Worm (Caenorhabditis elegans) whole organism, L4 larva: ENCODE results near the gene F19C6.5.
A peak's percentile ranks its signal among the peaks of the same experiment; 100 is the strongest.

Experiments used
- D1046.2 ChIP-seq: fragments of 200-800 bp; sonication (Bioruptor generic); IDR thresholded peaks from 2 replicates; pipeline ENCODE4 v1.3.6; 2022; ENCODE audit warnings: missing genetic modification characterization, missing compliant biosample characterization
- R02D3.7 ChIP-seq: fragments of 150-350 bp; sonication (generic microtip); optimal IDR thresholded peaks from 3 replicates; lab custom pipeline; 2014; ENCODE audit warnings: missing biosample characterization, missing genetic modification characterization
- Y48G9A.11 ChIP-seq: fragments of 200-800 bp; sonication (Bioruptor generic); IDR thresholded peaks from 2 replicates; pipeline ENCODE4 v1.3.6; 2022; ENCODE audit warnings: missing genetic modification reagents, missing genetic modification characterization, missing compliant biosample characterization
- ZK337.2 ChIP-seq: fragments of 200-800 bp; sonication (Bioruptor generic); IDR thresholded peaks from 2 replicates; pipeline ENCODE4 v1.3.6; 2022; ENCODE audit warnings: missing genetic modification reagents, missing genetic modification characterization, missing compliant biosample characterization
- aha-1 ChIP-seq: fragments of 150-350 bp; peaks from one replicate; lab custom pipeline; 2014; ENCODE audit warnings: missing biosample characterization, missing genetic modification characterization
- ceh-20 ChIP-seq: fragments of 200-800 bp; sonication (Bioruptor generic); IDR thresholded peaks from 2 replicates; pipeline ENCODE4 v1.3.6; 2022; ENCODE audit warnings: missing genetic modification reagents, missing genetic modification characterization, missing compliant biosample characterization
- ceh-28 ChIP-seq: fragments of 150-350 bp; optimal IDR thresholded peaks from 2 replicates; lab custom pipeline; 2014; ENCODE audit warnings: missing biosample characterization, missing genetic modification reagents, missing genetic modification characterization
- ces-1 ChIP-seq: fragments of 150-350 bp; sonication (generic microtip); optimal IDR thresholded peaks from 4 replicates; lab custom pipeline; 2014; ENCODE audit warnings: missing biosample characterization, missing genetic modification reagents, missing genetic modification characterization
- ctbp-1 ChIP-seq: fragments of 200-800 bp; sonication (Bioruptor generic); IDR thresholded peaks from 2 replicates; pipeline ENCODE4 v1.3.6; 2022; ENCODE audit warnings: missing genetic modification reagents, missing genetic modification characterization, missing compliant biosample characterization
- daf-16 ChIP-seq, 3 experiments: sonication (generic microtip); optimal IDR thresholded peaks; 2 replicates each; lab custom pipeline; 2016 to 2017; ENCODE audit warnings: missing genetic modification characterization in 3 of 3, missing genetic modification reagents in 3 of 3, mild to moderate bottlenecking in 2 of 3, missing compliant biosample characterization in 2 of 3, missing biosample characterization in 1 of 3, moderate library complexity in 1 of 3
- duxl-1 ChIP-seq: sonication (generic microtip); optimal IDR thresholded peaks from 2 replicates; lab custom pipeline; 2016; ENCODE audit warnings: mild to moderate bottlenecking, missing genetic modification characterization, moderate library complexity, missing compliant biosample characterization; ENCODE audit not compliant: poor library complexity
- dve-1 ChIP-seq: sonication (generic microtip); optimal IDR thresholded peaks from 2 replicates; lab custom pipeline; 2017; ENCODE audit warnings: antibody characterized with exemption, mild to moderate bottlenecking, missing genetic modification characterization, missing compliant biosample characterization; ENCODE audit not compliant: insufficient read depth
- egl-27 ChIP-seq: sonication (generic microtip); optimal IDR thresholded peaks from 3 replicates; lab custom pipeline; 2017; ENCODE audit warnings: missing biosample characterization, missing genetic modification reagents, missing genetic modification characterization
- egl-43 ChIP-seq: fragments of 200-800 bp; sonication (Bioruptor generic); IDR thresholded peaks from 2 replicates; pipeline ENCODE4 v1.3.6; 2022; ENCODE audit warnings: missing genetic modification reagents, missing genetic modification characterization, missing compliant biosample characterization
- fkh-10 ChIP-seq: fragments of 150-350 bp; optimal IDR thresholded peaks from 2 replicates; lab custom pipeline; 2014; ENCODE audit warnings: missing biosample characterization, missing genetic modification reagents, missing genetic modification characterization
- hif-1 ChIP-seq, 2 experiments: sonication (generic microtip); optimal IDR thresholded peaks; 2 replicates each; lab custom pipeline; 2016 to 2017; ENCODE audit warnings: missing compliant biosample characterization in 2 of 2, missing genetic modification characterization in 2 of 2, missing genetic modification reagents in 2 of 2, missing genotype in 2 of 2, mild to moderate bottlenecking in 1 of 2
- hlh-11 ChIP-seq: fragments of 200-800 bp; sonication (Bioruptor generic); optimal IDR thresholded peaks from 2 replicates; lab custom pipeline; 2018; ENCODE audit warnings: mild to moderate bottlenecking, missing genetic modification characterization, missing compliant biosample characterization
- hlh-30 ChIP-seq: sonication (generic microtip); optimal IDR thresholded peaks from 2 replicates; lab custom pipeline; 2017; ENCODE audit warnings: antibody characterized with exemption, mild to moderate bottlenecking, missing genetic modification characterization, missing compliant biosample characterization; ENCODE audit not compliant: insufficient read depth
- hmg-1.1 ChIP-seq: fragments of 200-800 bp; sonication (Bioruptor generic); IDR thresholded peaks from 2 replicates; pipeline ENCODE4 v1.3.6; 2022; ENCODE audit warnings: missing genetic modification reagents, missing genetic modification characterization, missing compliant biosample characterization
- jun-1 ChIP-seq: fragments of 150-350 bp; optimal IDR thresholded peaks from 2 replicates; lab custom pipeline; 2014; ENCODE audit warnings: missing biosample characterization, missing genetic modification reagents, missing genetic modification characterization
- lim-7 ChIP-seq: fragments of 200-800 bp; sonication (Bioruptor generic); IDR thresholded peaks from 2 replicates; pipeline ENCODE4 v1.3.6; 2022; ENCODE audit warnings: missing genetic modification characterization, missing compliant biosample characterization
- lin-29 ChIP-seq: fragments of 200-800 bp; sonication (Bioruptor generic); IDR thresholded peaks from 2 replicates; pipeline ENCODE4 v1.3.6; 2022; ENCODE audit warnings: missing genetic modification reagents, missing genetic modification characterization, missing compliant biosample characterization
- lin-39 ChIP-seq: fragments of 150-350 bp; optimal IDR thresholded peaks from 2 replicates; lab custom pipeline; 2014; ENCODE audit warnings: missing biosample characterization, missing genetic modification reagents, missing genetic modification characterization
- lir-3 ChIP-seq: sonication (generic microtip); optimal IDR thresholded peaks from 2 replicates; lab custom pipeline; 2016; ENCODE audit warnings: mild to moderate bottlenecking, missing genetic modification characterization, missing compliant biosample characterization
- mep-1 ChIP-seq: fragments of 150-350 bp; sonication (generic microtip); optimal IDR thresholded peaks from 3 replicates; lab custom pipeline; 2014; ENCODE audit warnings: missing biosample characterization, missing genetic modification characterization
- mxl-2 ChIP-seq: fragments of 200-800 bp; sonication (Bioruptor generic); conservative IDR thresholded peaks from 2 replicates; pipeline ENCODE4 v1.3.6; 2022; ENCODE audit warnings: missing genetic modification reagents, missing genetic modification characterization, missing compliant biosample characterization
- mxl-3 ChIP-seq: fragments of 200-800 bp; sonication (Bioruptor generic); optimal IDR thresholded peaks from 2 replicates; lab custom pipeline; 2018; ENCODE audit warnings: mild to moderate bottlenecking, missing genetic modification characterization, missing compliant biosample characterization
- nhr-102 ChIP-seq: sonication (generic microtip); optimal IDR thresholded peaks from 2 replicates; lab custom pipeline; 2016; ENCODE audit warnings: mild to moderate bottlenecking, missing genetic modification characterization, moderate library complexity, missing compliant biosample characterization
- nhr-28 ChIP-seq: fragments of 150-350 bp; optimal IDR thresholded peaks from 2 replicates; lab custom pipeline; 2014; ENCODE audit warnings: missing biosample characterization, missing genetic modification characterization
- nhr-48 ChIP-seq: sonication (generic microtip); optimal IDR thresholded peaks from 2 replicates; lab custom pipeline; 2016; ENCODE audit warnings: mild to moderate bottlenecking, missing genetic modification characterization, missing compliant biosample characterization
- nhr-76 ChIP-seq: fragments of 150-350 bp; optimal IDR thresholded peaks from 2 replicates; lab custom pipeline; 2014; ENCODE audit warnings: missing biosample characterization, missing genetic modification characterization
- nhr-77 ChIP-seq: fragments of 150-350 bp; optimal IDR thresholded peaks from 2 replicates; lab custom pipeline; 2014; ENCODE audit warnings: missing biosample characterization, missing genetic modification characterization
- saeg-2 ChIP-seq: fragments of 200-800 bp; sonication (Bioruptor generic); IDR thresholded peaks from 2 replicates; pipeline ENCODE4 v1.3.6; 2022; ENCODE audit warnings: missing genetic modification reagents, missing genetic modification characterization, missing compliant biosample characterization
- set-16 ChIP-seq: fragments of 200-800 bp; sonication (Bioruptor generic); IDR thresholded peaks from 2 replicates; pipeline ENCODE4 v1.3.6; 2022; ENCODE audit warnings: missing genetic modification reagents, missing genetic modification characterization, missing compliant biosample characterization
- snpc-4 ChIP-seq: fragments of 150-350 bp; optimal IDR thresholded peaks from 2 replicates; lab custom pipeline; 2014; ENCODE audit warnings: missing biosample characterization, missing genetic modification characterization
- spr-1 ChIP-seq: sonication (generic microtip); optimal IDR thresholded peaks from 2 replicates; lab custom pipeline; 2016; ENCODE audit warnings: mild to moderate bottlenecking, missing genetic modification characterization, missing compliant biosample characterization
- tag-97 ChIP-seq: fragments of 200-800 bp; sonication (Bioruptor generic); IDR thresholded peaks from 2 replicates; pipeline ENCODE4 v1.3.6; 2022; ENCODE audit warnings: missing genetic modification characterization, missing compliant biosample characterization
- tra-1 ChIP-seq: fragments of 200-800 bp; sonication (Bioruptor generic); IDR thresholded peaks from 2 replicates; pipeline ENCODE4 v1.3.6; 2022; ENCODE audit warnings: missing genetic modification reagents, missing genetic modification characterization, missing compliant biosample characterization
- zfp-2 ChIP-seq: sonication (generic microtip); optimal IDR thresholded peaks from 2 replicates; lab custom pipeline; 2016; ENCODE audit warnings: mild to moderate bottlenecking, missing genetic modification characterization, missing compliant biosample characterization
- zip-11 ChIP-seq: fragments of 200-800 bp; sonication (Bioruptor generic); IDR thresholded peaks from 2 replicates; pipeline ENCODE4 v1.3.6; 2022; ENCODE audit warnings: missing genetic modification characterization, missing compliant biosample characterization

Gene F19C6.5

ce11 chrX:10017975-10018654, 33.4 kb upstream of the F19C6.5 start, which contains the start of gene F19C6.4 (continued):
- TF ChIP-seq hlh-30 (tag; lab: Kevin White, UChicago): no peak
- no peak for TF ChIP-seq nhr-102 (tag; lab: Kevin White, UChicago)
- no peak for TF ChIP-seq egl-27 (tag; lab: Kevin White, UChicago)
- no peak for TF ChIP-seq lir-3 (tag; lab: Kevin White, UChicago)
- TF ChIP-seq zfp-2 (tag; lab: Kevin White, UChicago): no peak

ce11 chrX:10009985-10010384, 25.2 kb upstream of the F19C6.5 start:
- TF ChIP-seq ces-1 (GFP tag; lab: Kevin White, UChicago) (peak; percentile 9), nhr-76 (tag; lab: Kevin White, UChicago) (no peak), fkh-10 (peak; percentile 56), ceh-28 (tag; lab: Kevin White, UChicago) (no peak), Y48G9A.11 (GFP tag; lab: Robert Waterston, UW) (no peak), ctbp-1 (peak; percentile 34; the same call in 1 of the 2 replicates), tra-1 (GFP tag; lab: Robert Waterston, UW) (no peak), daf-16 (GFP tag; optimal IDR thresholded peaks at IDR 0.05; lab: Kevin White, UChicago) (no peak), daf-16 (tag; optimal IDR thresholded peaks at IDR 0.05; lab: Kevin White, UChicago) (no peak), mxl-2 (no peak), jun-1 (tag; lab: Kevin White, UChicago) (no peak), snpc-4 (no peak)

DNA sequence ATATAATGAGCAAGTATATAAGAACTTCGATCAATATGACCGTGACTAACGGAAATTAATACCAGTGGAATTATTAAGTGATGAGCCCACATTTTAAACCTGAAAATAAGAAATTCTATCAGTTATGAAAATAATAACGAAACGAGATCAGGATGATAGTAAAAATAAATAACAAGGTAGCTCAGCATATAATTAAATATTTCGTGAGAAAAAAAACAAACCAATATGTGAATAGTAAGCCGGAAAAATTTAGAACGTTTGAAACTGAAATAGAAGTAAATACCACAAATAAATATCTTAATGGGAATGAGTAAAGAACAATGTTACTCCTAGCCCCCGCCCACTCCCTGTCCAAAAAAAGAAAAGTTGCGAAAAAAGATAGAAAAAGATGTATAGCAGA, 23.9 kb upstream of the F19C6.5 start, which contains the start of gene F19C6.3:
F19C6.3 (minus strand) TSS at position 101 of the 400 bp plus-strand sequence.
- TF ChIP-seq ceh-20 (GFP tag; lab: Robert Waterston, UW) (no peak), lim-7 (GFP tag; lab: Robert Waterston, UW) (no peak), spr-1 (tag; lab: Kevin White, UChicago) (no peak), mxl-2 (no peak), zip-11 (GFP tag; lab: Robert Waterston, UW) (no peak), ZK337.2 (GFP tag; lab: Robert Waterston, UW) (no peak)

DNA sequence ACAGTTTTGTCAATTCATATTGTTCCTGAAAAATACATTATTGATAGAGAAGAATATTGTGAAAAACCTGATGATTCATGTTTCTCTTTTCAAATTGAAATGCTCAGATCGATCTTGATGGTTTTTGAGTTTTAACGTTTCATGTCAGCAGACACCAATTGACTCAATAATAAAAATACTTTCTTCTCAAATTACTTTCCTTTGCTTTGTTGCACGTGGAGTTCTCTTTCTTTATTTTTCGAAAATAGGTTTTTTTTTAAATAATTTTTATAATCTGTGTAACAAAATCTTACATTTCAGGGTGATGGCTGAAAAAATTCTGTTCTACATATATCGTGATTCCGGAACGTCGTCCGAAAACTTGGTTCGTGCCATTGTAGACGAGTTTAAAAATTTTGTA, 15.9 kb upstream of the F19C6.5 start, which contains the start of gene F19C6.2:
F19C6.2 (plus strand) TSS at position 301 of the 400 bp plus-strand sequence.
- TF ChIP-seq aha-1 (tag; lab: Kevin White, UChicago) (peak; percentile 77), nhr-28 (tag; lab: Kevin White, UChicago) (no peak), R02D3.7 (no peak), hlh-30 (tag; lab: Kevin White, UChicago) (no peak), dve-1 (peak; percentile 26)
- TF ChIP-seq, all 104 proteins: peak for 2

DNA sequence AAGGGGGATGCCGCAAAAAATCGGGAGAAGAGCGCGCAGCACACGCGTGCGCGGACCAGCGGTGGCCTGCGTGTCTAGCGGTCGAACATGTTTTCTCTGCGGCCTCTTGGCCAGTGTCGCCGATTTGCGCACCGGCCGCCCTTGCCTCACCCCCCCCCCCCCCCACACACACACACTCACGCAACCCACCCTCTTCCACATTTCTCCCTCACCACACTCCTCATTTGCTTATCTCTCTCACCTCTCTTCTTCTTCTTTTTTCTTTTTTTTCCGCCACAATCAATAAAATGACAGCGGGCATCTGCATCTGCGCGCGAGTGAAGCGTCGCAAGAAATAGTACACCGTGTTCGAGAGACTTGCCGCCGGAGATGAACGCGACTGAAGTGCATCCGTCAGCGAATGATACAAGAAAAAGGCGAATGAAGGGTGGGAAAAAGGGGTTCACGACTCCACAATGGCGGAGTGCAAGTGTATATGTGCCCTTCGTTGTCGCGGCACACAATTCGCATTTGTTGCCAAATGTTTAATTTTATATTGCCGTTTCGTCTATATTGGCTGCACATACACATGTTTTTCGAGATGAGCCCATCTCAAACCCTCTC, 15.0 kb upstream of the F19C6.5 start:
- TF ChIP-seq nhr-48 (peak; percentile 32), set-16 (peak; percentile 100), snpc-4 (no peak), lin-29 (peak; percentile 48; the same call in 1 of the 2 replicates), ceh-20 (GFP tag; lab: Robert Waterston, UW) (peak; percentile 65; the same call in 1 of the 2 replicates), duxl-1 (tag; lab: Kevin White, UChicago) (no peak), spr-1 (tag; lab: Kevin White, UChicago) (peak; percentile 11), dve-1 (peak; percentile 80), egl-43 (GFP tag; lab: Robert Waterston, UW) (peak; percentile 83), tag-97 (GFP tag; lab: Robert Waterston, UW) (no peak), hlh-30 (tag; lab: Kevin White, UChicago) (peak; percentile 77), mep-1 (tag; lab: Kevin White, UChicago) (peak; percentile 72), hif-1 (tag; optimal IDR thresholded peaks at IDR 0.05; lab: Kevin White, UChicago) (peak in 1 of 2 experiments; percentile 75), ceh-28 (tag; lab: Kevin White, UChicago) (peak; percentile 68), nhr-77 (tag; lab: Kevin White, UChicago) (peak; percentile 50), hlh-11 (tag; lab: Kevin White, UChicago) (peak; percentile 96), D1046.2 (no peak), lin-39 (tag; lab: Kevin White, UChicago) (no peak), hmg-1.1 (GFP tag; lab: Robert Waterston, UW) (peak; percentile 87), saeg-2 (GFP tag; lab: Robert Waterston, UW) (peak; percentile 59; the same call in 1 of the 2 replicates), mxl-3 (GFP tag; lab: Kevin White, UChicago) (peak; percentile 96)
